Worm (Caenorhabditis elegans) whole organism, L4 larva: ENCODE data around the gene rpl-10.
A peak's percentile ranks its signal among the peaks of the same experiment; 100 is the strongest.

Experiments
- F26F4.8 ChIP-seq: fragments of 200-800 bp; sonication (Bioruptor generic); conservative IDR thresholded peaks from 2 replicates; pipeline ENCODE4 v1.3.6; 2022; ENCODE audit warnings: missing genetic modification characterization, missing compliant biosample characterization
- F37D6.2 ChIP-seq: sonication (generic microtip); optimal IDR thresholded peaks from 2 replicates; lab custom pipeline; 2016; ENCODE audit warnings: mild to moderate bottlenecking, missing genetic modification characterization, missing compliant biosample characterization
- F49E8.2 ChIP-seq: sonication (generic microtip); optimal IDR thresholded peaks from 2 replicates; lab custom pipeline; 2016; ENCODE audit warnings: missing compliant biosample characterization, mild to moderate bottlenecking, missing genetic modification characterization, borderline replicate concordance
- T26A8.4 ChIP-seq: fragments of 200-800 bp; sonication (Bioruptor generic); IDR thresholded peaks from 2 replicates; pipeline ENCODE4 v1.3.6; 2022; ENCODE audit warnings: missing genetic modification characterization, missing compliant biosample characterization
- Y5F2A.4 ChIP-seq: fragments of 200-800 bp; sonication (Bioruptor generic); optimal IDR thresholded peaks from 2 replicates; lab custom pipeline; 2018; ENCODE audit warnings: mild to moderate bottlenecking, missing genetic modification characterization, missing compliant biosample characterization
- aha-1 ChIP-seq: fragments of 150-350 bp; peaks from one replicate; lab custom pipeline; 2014; ENCODE audit warnings: missing biosample characterization, missing genetic modification characterization
- ama-1 ChIP-seq: fragments of 150-350 bp; optimal IDR thresholded peaks from 2 replicates; lab custom pipeline; 2014; ENCODE audit warnings: inconsistent platforms, mixed read lengths
- attf-4 ChIP-seq: sonication (generic microtip); optimal IDR thresholded peaks from 3 replicates; lab custom pipeline; 2017; ENCODE audit warnings: missing biosample characterization, missing genetic modification characterization
- ceh-32 ChIP-seq: sonication (generic microtip); optimal IDR thresholded peaks from 2 replicates; lab custom pipeline; 2016; ENCODE audit warnings: mild to moderate bottlenecking, missing genetic modification characterization, missing compliant biosample characterization; ENCODE audit not compliant: poor library complexity
- ceh-44 ChIP-seq: fragments of 200-800 bp; sonication (Bioruptor generic); IDR thresholded peaks from 2 replicates; pipeline ENCODE4 v1.3.6; 2022; ENCODE audit warnings: missing genetic modification reagents, missing genetic modification characterization, missing compliant biosample characterization
- ces-1 ChIP-seq: fragments of 150-350 bp; sonication (generic microtip); optimal IDR thresholded peaks from 4 replicates; lab custom pipeline; 2014; ENCODE audit warnings: missing biosample characterization, missing genetic modification reagents, missing genetic modification characterization
- ctbp-1 ChIP-seq: fragments of 200-800 bp; sonication (Bioruptor generic); IDR thresholded peaks from 2 replicates; pipeline ENCODE4 v1.3.6; 2022; ENCODE audit warnings: missing genetic modification reagents, missing genetic modification characterization, missing compliant biosample characterization
- daf-12 ChIP-seq: fragments of 150-350 bp; optimal IDR thresholded peaks from 2 replicates; lab custom pipeline; 2014; ENCODE audit warnings: missing biosample characterization, missing genetic modification reagents, missing genetic modification characterization
- daf-8 ChIP-seq: fragments of 200-800 bp; sonication (Bioruptor generic); IDR thresholded peaks from 2 replicates; pipeline ENCODE4 v1.3.6; 2022; ENCODE audit warnings: missing genetic modification characterization, missing compliant biosample characterization
- dmd-6 ChIP-seq: fragments of 200-800 bp; sonication (Bioruptor generic); IDR thresholded peaks from 2 replicates; pipeline ENCODE4 v1.3.6; 2022; ENCODE audit warnings: missing genetic modification reagents, missing genetic modification characterization, missing compliant biosample characterization
- dve-1 ChIP-seq: sonication (generic microtip); optimal IDR thresholded peaks from 2 replicates; lab custom pipeline; 2017; ENCODE audit warnings: antibody characterized with exemption, mild to moderate bottlenecking, missing genetic modification characterization, missing compliant biosample characterization; ENCODE audit not compliant: insufficient read depth
- egl-27 ChIP-seq: sonication (generic microtip); optimal IDR thresholded peaks from 3 replicates; lab custom pipeline; 2017; ENCODE audit warnings: missing biosample characterization, missing genetic modification reagents, missing genetic modification characterization
- fos-1 ChIP-seq: fragments of 150-350 bp; optimal IDR thresholded peaks from 2 replicates; lab custom pipeline; 2014; ENCODE audit warnings: missing biosample characterization, missing genetic modification characterization
- hlh-30 ChIP-seq: sonication (generic microtip); optimal IDR thresholded peaks from 2 replicates; lab custom pipeline; 2017; ENCODE audit warnings: antibody characterized with exemption, mild to moderate bottlenecking, missing genetic modification characterization, missing compliant biosample characterization; ENCODE audit not compliant: insufficient read depth
- hmg-1.1 ChIP-seq: fragments of 200-800 bp; sonication (Bioruptor generic); IDR thresholded peaks from 2 replicates; pipeline ENCODE4 v1.3.6; 2022; ENCODE audit warnings: missing genetic modification reagents, missing genetic modification characterization, missing compliant biosample characterization
- lin-29 ChIP-seq: fragments of 200-800 bp; sonication (Bioruptor generic); IDR thresholded peaks from 2 replicates; pipeline ENCODE4 v1.3.6; 2022; ENCODE audit warnings: missing genetic modification reagents, missing genetic modification characterization, missing compliant biosample characterization
- lin-38 ChIP-seq: fragments of 200-800 bp; sonication (Bioruptor generic); IDR thresholded peaks from 2 replicates; pipeline ENCODE4 v1.3.6; 2022; ENCODE audit warnings: missing genetic modification reagents, missing genetic modification characterization, missing compliant biosample characterization
- lin-39 ChIP-seq: fragments of 150-350 bp; optimal IDR thresholded peaks from 2 replicates; lab custom pipeline; 2014; ENCODE audit warnings: missing biosample characterization, missing genetic modification reagents, missing genetic modification characterization
- lsy-2 ChIP-seq, 2 experiments: fragments of 150-350 bp in 1 of 2; sonication (generic microtip) in 1 of 2; optimal IDR thresholded peaks; 2 replicates each; lab custom pipeline; 2014 to 2017; ENCODE audit warnings: missing biosample characterization in 2 of 2, missing genetic modification characterization in 2 of 2
- madf-9 ChIP-seq: fragments of 200-800 bp; sonication (Bioruptor generic); conservative IDR thresholded peaks from 2 replicates; pipeline ENCODE4 v1.3.6; 2022; ENCODE audit warnings: missing genetic modification reagents, missing genetic modification characterization, missing compliant biosample characterization
- mep-1 ChIP-seq: fragments of 150-350 bp; sonication (generic microtip); optimal IDR thresholded peaks from 3 replicates; lab custom pipeline; 2014; ENCODE audit warnings: missing biosample characterization, missing genetic modification characterization
- mes-2 ChIP-seq: sonication (generic microtip); optimal IDR thresholded peaks from 2 replicates; lab custom pipeline; 2016; ENCODE audit warnings: missing genotype, mild to moderate bottlenecking, missing genetic modification characterization, missing compliant biosample characterization; ENCODE audit not compliant: poor library complexity, severe bottlenecking
- mxl-3 ChIP-seq: fragments of 200-800 bp; sonication (Bioruptor generic); optimal IDR thresholded peaks from 2 replicates; lab custom pipeline; 2018; ENCODE audit warnings: mild to moderate bottlenecking, missing genetic modification characterization, missing compliant biosample characterization
- nhr-102 ChIP-seq: sonication (generic microtip); optimal IDR thresholded peaks from 2 replicates; lab custom pipeline; 2016; ENCODE audit warnings: mild to moderate bottlenecking, missing genetic modification characterization, moderate library complexity, missing compliant biosample characterization
- nhr-111 ChIP-seq: fragments of 200-800 bp; sonication (Bioruptor generic); optimal IDR thresholded peaks from 2 replicates; lab custom pipeline; 2018; ENCODE audit warnings: mild to moderate bottlenecking, missing genetic modification characterization, missing compliant biosample characterization
- nhr-237 ChIP-seq: sonication (generic microtip); optimal IDR thresholded peaks from 2 replicates; lab custom pipeline; 2017; ENCODE audit warnings: missing biosample characterization, missing genetic modification characterization
- nhr-25 ChIP-seq: sonication (generic microtip); optimal IDR thresholded peaks from 2 replicates; lab custom pipeline; 2017; ENCODE audit warnings: missing genetic modification characterization, mild to moderate bottlenecking, missing compliant biosample characterization, antibody characterized with exemption, moderate library complexity, borderline replicate concordance; ENCODE audit not compliant: insufficient read depth
- nhr-28 ChIP-seq: fragments of 150-350 bp; optimal IDR thresholded peaks from 2 replicates; lab custom pipeline; 2014; ENCODE audit warnings: missing biosample characterization, missing genetic modification characterization
- nhr-48 ChIP-seq: sonication (generic microtip); optimal IDR thresholded peaks from 2 replicates; lab custom pipeline; 2016; ENCODE audit warnings: mild to moderate bottlenecking, missing genetic modification characterization, missing compliant biosample characterization
- nhr-76 ChIP-seq: fragments of 150-350 bp; optimal IDR thresholded peaks from 2 replicates; lab custom pipeline; 2014; ENCODE audit warnings: missing biosample characterization, missing genetic modification characterization
- nhr-77 ChIP-seq: fragments of 150-350 bp; optimal IDR thresholded peaks from 2 replicates; lab custom pipeline; 2014; ENCODE audit warnings: missing biosample characterization, missing genetic modification characterization
- php-3 ChIP-seq: fragments of 200-800 bp; sonication (Bioruptor generic); IDR thresholded peaks from 2 replicates; pipeline ENCODE4 v1.3.6; 2022; ENCODE audit warnings: missing genetic modification reagents, missing genetic modification characterization, missing compliant biosample characterization
- pqm-1 ChIP-seq: sonication (generic microtip); optimal IDR thresholded peaks from 2 replicates; lab custom pipeline; 2017; ENCODE audit warnings: missing biosample characterization, missing genetic modification characterization
- rbr-2 ChIP-seq: sonication (generic microtip); optimal IDR thresholded peaks from 2 replicates; lab custom pipeline; 2016; ENCODE audit warnings: missing genotype, missing genetic modification characterization, missing compliant biosample characterization
- saeg-2 ChIP-seq: fragments of 200-800 bp; sonication (Bioruptor generic); IDR thresholded peaks from 2 replicates; pipeline ENCODE4 v1.3.6; 2022; ENCODE audit warnings: missing genetic modification reagents, missing genetic modification characterization, missing compliant biosample characterization
- sdz-12 ChIP-seq: fragments of 200-800 bp; sonication (Bioruptor generic); optimal IDR thresholded peaks from 2 replicates; lab custom pipeline; 2018; ENCODE audit warnings: mild to moderate bottlenecking, missing genetic modification characterization, missing compliant biosample characterization
- skn-1 ChIP-seq: fragments of 150-350 bp; optimal IDR thresholded peaks from 2 replicates; lab custom pipeline; 2014; ENCODE audit warnings: missing biosample characterization, missing genetic modification characterization
- snpc-4 ChIP-seq: fragments of 150-350 bp; optimal IDR thresholded peaks from 2 replicates; lab custom pipeline; 2014; ENCODE audit warnings: missing biosample characterization, missing genetic modification characterization
- tra-1 ChIP-seq: fragments of 200-800 bp; sonication (Bioruptor generic); IDR thresholded peaks from 2 replicates; pipeline ENCODE4 v1.3.6; 2022; ENCODE audit warnings: missing genetic modification reagents, missing genetic modification characterization, missing compliant biosample characterization
- unc-39 ChIP-seq: sonication (generic microtip); optimal IDR thresholded peaks from 2 replicates; lab custom pipeline; 2017; ENCODE audit warnings: missing biosample characterization, missing genetic modification characterization
- unc-62 ChIP-seq, 3 experiments: fragments of 150-350 bp in 1 of 3; sonication (generic microtip); optimal IDR thresholded peaks in 2 of 3; peaks in 1 of 3; 1 replicate in 1 of 3; 2 replicates in 2 of 3; lab custom pipeline; 2014 to 2017; ENCODE audit warnings: missing biosample characterization in 3 of 3, missing genetic modification characterization in 3 of 3, missing genetic modification reagents in 3 of 3, missing genotype in 1 of 3
- vab-7 ChIP-seq: fragments of 200-800 bp; sonication (Bioruptor generic); IDR thresholded peaks from 2 replicates; pipeline ENCODE4 v1.3.6; 2022; ENCODE audit warnings: missing genetic modification reagents, missing genetic modification characterization, missing compliant biosample characterization
- zfp-3 ChIP-seq: fragments of 200-800 bp; sonication (Bioruptor generic); conservative IDR thresholded peaks from 2 replicates; pipeline ENCODE4 v1.3.6; 2022; ENCODE audit warnings: missing genetic modification reagents, missing genetic modification characterization, missing compliant biosample characterization

rpl-10 gene

DNA sequence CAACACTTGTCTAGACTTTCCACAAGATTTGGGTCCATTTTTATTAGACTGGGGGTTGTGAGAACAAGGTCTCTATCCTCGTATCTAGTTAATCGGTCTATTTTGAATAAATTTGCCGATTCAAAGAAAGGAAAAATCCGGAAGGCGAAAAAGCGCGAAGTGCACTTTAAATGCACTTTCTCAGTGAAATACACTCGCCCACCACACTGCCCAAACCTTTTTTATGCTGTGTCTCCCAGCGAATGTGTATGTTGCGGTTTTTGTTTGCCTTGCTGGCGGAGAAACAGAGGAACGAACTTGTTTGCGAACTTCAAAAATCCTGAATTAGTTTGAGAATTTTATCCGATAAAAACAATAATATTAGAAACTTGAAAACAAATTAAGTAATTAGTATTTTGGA lies 12.9 kb upstream of the rpl-10 start:
- TF ChIP-seq unc-39 (tag; lab: Kevin White, UChicago): no peak
- TF ChIP-seq dve-1 (tag; lab: Kevin White, UChicago): no peak
- TF ChIP-seq lin-39 (tag; lab: Kevin White, UChicago): no peak
- TF ChIP-seq mep-1 (tag; lab: Kevin White, UChicago): peak; percentile 20
- no peak for TF ChIP-seq hmg-1.1
- TF ChIP-seq nhr-111 (GFP tag; lab: Kevin White, UChicago): no peak
- TF ChIP-seq lsy-2 (tag; optimal IDR thresholded peaks at IDR 0.05; lab: Kevin White, UChicago): no peak
- peak; percentile 12; the same call in 1 of the 2 replicates for TF ChIP-seq saeg-2 (GFP tag; lab: Robert Waterston, UW)
- no peak for TF ChIP-seq rbr-2 (tag; lab: Kevin White, UChicago)
- TF ChIP-seq daf-12 (tag; lab: Kevin White, UChicago): no peak
- no peak for TF ChIP-seq F37D6.2 (tag; lab: Kevin White, UChicago)
- no peak for TF ChIP-seq ceh-32 (tag; lab: Kevin White, UChicago)
- TF ChIP-seq php-3 (GFP tag; lab: Robert Waterston, UW): no peak
- TF ChIP-seq nhr-76 (tag; lab: Kevin White, UChicago): no peak
- TF ChIP-seq dmd-6 (GFP tag; lab: Robert Waterston, UW): no peak
- TF ChIP-seq egl-27 (tag; lab: Kevin White, UChicago): no peak
- no peak for TF ChIP-seq F49E8.2 (tag; lab: Kevin White, UChicago)
- no peak for TF ChIP-seq mxl-3 (GFP tag; lab: Kevin White, UChicago)
- TF ChIP-seq nhr-237 (tag; lab: Kevin White, UChicago): no peak
- no peak for TF ChIP-seq nhr-77 (tag; lab: Kevin White, UChicago)
- TF ChIP-seq lin-38 (GFP tag; lab: Robert Waterston, UW): no peak
- TF ChIP-seq hlh-30 (tag; lab: Kevin White, UChicago): no peak
- no peak for TF ChIP-seq Y5F2A.4 (GFP tag; lab: Kevin White, UChicago)
- peak; percentile 9 for TF ChIP-seq ama-1
- TF ChIP-seq sdz-12 (GFP tag; lab: Kevin White, UChicago): no peak
- no peak for TF ChIP-seq tra-1 (GFP tag; lab: Robert Waterston, UW)
- no peak for TF ChIP-seq daf-8 (GFP tag; lab: Robert Waterston, UW)
- no peak for TF ChIP-seq zfp-3
- TF ChIP-seq fos-1 (tag; lab: Kevin White, UChicago): no peak
- no peak for TF ChIP-seq unc-62 (GFP tag; optimal IDR thresholded peaks at IDR 0.05 in 1 of 2; lab: Kevin White, UChicago)
- TF ChIP-seq unc-62 (tag; optimal IDR thresholded peaks at IDR 0.05; lab: Kevin White, UChicago): no peak
- peak; percentile 44 for TF ChIP-seq mes-2 (tag; lab: Kevin White, UChicago)

DNA sequence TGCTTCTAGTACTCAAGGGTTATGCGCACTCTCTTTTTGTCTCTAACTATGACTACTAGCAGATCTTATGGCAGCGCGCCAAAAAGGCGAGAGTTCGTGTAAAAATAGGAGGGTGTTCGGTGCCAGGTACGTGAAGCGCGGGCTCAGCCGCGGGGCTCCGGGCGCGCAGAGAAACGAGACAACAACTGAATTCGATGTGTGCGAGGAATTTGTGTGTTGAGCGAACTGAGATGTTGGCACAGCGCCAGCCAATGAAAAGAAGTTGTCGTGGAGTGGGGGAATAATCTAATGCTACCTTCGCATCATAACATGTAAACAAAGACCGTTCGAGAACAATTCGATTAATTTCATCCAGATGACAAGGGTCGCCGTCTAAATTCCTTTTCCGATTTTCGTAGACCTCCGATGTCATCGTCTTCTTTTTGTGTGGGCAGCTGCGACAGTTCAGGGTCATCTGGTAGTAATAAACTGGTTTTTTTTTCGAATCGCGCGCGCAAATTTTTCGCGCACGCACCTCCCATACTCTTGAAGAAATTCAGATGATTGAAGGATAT lies 12.2 kb upstream of the rpl-10 start:
- TF ChIP-seq aha-1 (tag; lab: Kevin White, UChicago) (peak; percentile 97), skn-1 (tag; lab: Kevin White, UChicago) (no peak), snpc-4 (tag; lab: Kevin White, UChicago) (no peak), nhr-102 (tag; lab: Kevin White, UChicago) (peak; percentile 9), ceh-44 (GFP tag; lab: Robert Waterston, UW) (no peak), attf-4 (tag; lab: Kevin White, UChicago) (no peak), hmg-1.1 (peak; percentile 67), lin-39 (tag; lab: Kevin White, UChicago) (no peak), F26F4.8 (GFP tag; lab: Robert Waterston, UW) (no peak), T26A8.4 (GFP tag; lab: Robert Waterston, UW) (no peak; the same call in 1 of the 2 replicates), vab-7 (no peak), lin-29 (GFP tag; lab: Robert Waterston, UW) (no peak), madf-9 (GFP tag; lab: Robert Waterston, UW) (no peak), ctbp-1 (GFP tag; lab: Robert Waterston, UW) (peak; percentile 82; the same call in 1 of the 2 replicates), hlh-30 (tag; lab: Kevin White, UChicago) (peak; percentile 54), nhr-48 (tag; lab: Kevin White, UChicago) (no peak), mxl-3 (GFP tag; lab: Kevin White, UChicago) (peak; percentile 35), dmd-6 (GFP tag; lab: Robert Waterston, UW) (no peak), nhr-28 (tag; lab: Kevin White, UChicago) (no peak), pqm-1 (no peak), nhr-25 (tag; lab: Kevin White, UChicago) (peak; percentile 42), ces-1 (no peak), nhr-77 (tag; lab: Kevin White, UChicago) (peak; percentile 16), lsy-2 (tag; optimal IDR thresholded peaks at IDR 0.05; lab: Kevin White, UChicago) (peak; percentile 46 to 78), fos-1 (tag; lab: Kevin White, UChicago) (no peak), saeg-2 (GFP tag; lab: Robert Waterston, UW) (no peak), zfp-3 (no peak)
